Worm (Caenorhabditis elegans): Measurements from ENCODE around the gene taf-6.2.

Gene taf-6.2

DNA sequence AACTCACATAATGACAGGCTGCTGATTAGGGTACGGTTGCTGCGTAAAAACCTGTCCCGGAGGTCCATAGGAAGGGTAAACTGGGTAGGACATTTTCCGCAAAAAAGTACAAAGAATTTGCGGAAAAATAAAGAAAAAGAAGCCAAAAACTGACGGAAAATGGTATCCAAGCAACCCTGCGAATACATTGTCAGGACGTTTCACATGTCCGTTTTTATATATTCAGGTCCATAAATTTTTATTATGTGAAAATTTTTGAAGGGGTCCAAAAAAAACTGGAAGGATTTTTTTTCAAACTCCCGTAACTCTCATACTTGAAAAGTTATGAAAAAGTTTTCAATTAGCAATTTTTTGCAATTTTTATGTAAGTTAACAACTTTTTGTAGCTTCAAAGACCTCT, 52.3 kb downstream of the taf-6.2 start, which contains the start of gene CC8.3:
Gene CC8.3 (minus strand): TSS at position 101 of the 400 bp plus-strand sequence.
- TF ChIP-seq hlh-1 (tag; optimal IDR thresholded peaks at IDR 0.05) = no peak
- TF ChIP-seq M03D4.4 (tag; optimal IDR thresholded peaks at IDR 0.05) = no peak
- no peak for TF ChIP-seq unc-120 (tag; optimal IDR thresholded peaks at IDR 0.05; ENCODE audit: poor library complexity, severe bottlenecking)
- TF ChIP-seq unc-39 (tag; optimal IDR thresholded peaks at IDR 0.05) = no peak
- no peak for TF ChIP-seq flh-1 (GFP tag; optimal IDR thresholded peaks at IDR 0.05)
- no peak for TF ChIP-seq mab-5 (tag; optimal IDR thresholded peaks at IDR 0.05)
- TF ChIP-seq elt-1 (tag; optimal IDR thresholded peaks at IDR 0.05; ENCODE audit: borderline replicate concordance, insufficient read depth) = no peak
- no peak for TF ChIP-seq snpc-4 (tag; optimal IDR thresholded peaks at IDR 0.05)
- TF ChIP-seq pha-4 (tag; optimal IDR thresholded peaks at IDR 0.05) = no peak
- TF ChIP-seq nhr-76 (tag; optimal IDR thresholded peaks at IDR 0.05) = no peak
- no peak for TF ChIP-seq elt-3 (tag; optimal IDR thresholded peaks at IDR 0.05)
- TF ChIP-seq blmp-1 (tag; optimal IDR thresholded peaks at IDR 0.05) = no peak
- TF ChIP-seq sem-2 (GFP tag; optimal IDR thresholded peaks at IDR 0.05) = no peak
- no peak for TF ChIP-seq bed-3 (GFP tag; optimal IDR thresholded peaks at IDR 0.05)
- TF ChIP-seq lin-13 (tag; optimal IDR thresholded peaks at IDR 0.05) = no peak
- no peak for TF ChIP-seq ham-2 (GFP tag; optimal IDR thresholded peaks at IDR 0.05)
- no peak for TF ChIP-seq nhr-237 (tag; optimal IDR thresholded peaks at IDR 0.05)
- no peak for TF ChIP-seq mep-1 (tag; optimal IDR thresholded peaks at IDR 0.05)
- no peak for TF ChIP-seq nhr-28 (tag; optimal IDR thresholded peaks at IDR 0.05)
- TF ChIP-seq drap-1 (GFP tag; optimal IDR thresholded peaks at IDR 0.05) = no peak

DNA sequence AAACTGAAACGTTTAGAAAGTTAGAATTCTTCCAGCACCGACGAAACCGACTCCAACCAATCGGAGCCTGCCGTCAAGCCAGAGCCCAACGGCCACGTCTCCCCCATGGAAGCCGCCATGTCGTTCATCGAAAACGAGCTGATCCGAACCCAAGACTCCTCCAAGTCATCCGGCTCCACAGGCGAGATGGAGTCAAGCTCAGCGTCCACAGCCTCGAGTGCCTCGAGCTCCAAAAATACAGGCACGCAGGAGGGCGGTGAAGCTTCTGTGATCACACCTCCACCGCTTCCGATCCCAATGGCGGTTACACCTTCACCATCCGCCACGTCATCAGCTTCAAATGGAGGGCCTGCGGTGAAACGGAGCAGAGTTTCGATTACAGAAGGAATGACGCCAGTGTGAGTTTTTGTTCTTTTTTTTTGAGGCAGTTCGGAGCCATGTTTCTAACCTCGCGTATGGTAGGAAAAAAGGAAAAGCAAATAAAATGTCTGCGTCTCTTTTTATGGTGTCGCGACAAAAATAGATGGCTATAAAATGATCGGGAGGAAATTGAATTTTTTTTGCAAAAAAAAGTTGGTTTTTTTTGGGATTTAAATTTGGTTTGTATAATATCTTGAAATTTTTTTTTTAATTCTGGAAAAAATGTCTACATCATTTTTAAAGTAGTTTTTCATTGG, 56.1 kb downstream of the taf-6.2 start:
- TF ChIP-seq nhr-12 (tag; optimal IDR thresholded peaks at IDR 0.05) = no peak
- no peak for TF ChIP-seq nhr-76 (tag; optimal IDR thresholded peaks at IDR 0.05)
- no peak for TF ChIP-seq flh-1 (GFP tag; optimal IDR thresholded peaks at IDR 0.05)
- TF ChIP-seq unc-120 (tag; optimal IDR thresholded peaks at IDR 0.05; ENCODE audit: poor library complexity, severe bottlenecking) = no peak
- no peak for TF ChIP-seq ceh-39 (tag; optimal IDR thresholded peaks at IDR 0.05)
- TF ChIP-seq lsy-2 (tag; optimal IDR thresholded peaks at IDR 0.05) = no peak
- TF ChIP-seq lin-32 (GFP tag; optimal IDR thresholded peaks at IDR 0.05) = no peak
- no peak for TF ChIP-seq blmp-1 (tag; optimal IDR thresholded peaks at IDR 0.05)
